Worm (Caenorhabditis elegans): ENCODE measurements around the gene odr-2.
A peak's percentile ranks its signal among the peaks of the same experiment; 100 is the strongest.

Gene odr-2

DNA sequence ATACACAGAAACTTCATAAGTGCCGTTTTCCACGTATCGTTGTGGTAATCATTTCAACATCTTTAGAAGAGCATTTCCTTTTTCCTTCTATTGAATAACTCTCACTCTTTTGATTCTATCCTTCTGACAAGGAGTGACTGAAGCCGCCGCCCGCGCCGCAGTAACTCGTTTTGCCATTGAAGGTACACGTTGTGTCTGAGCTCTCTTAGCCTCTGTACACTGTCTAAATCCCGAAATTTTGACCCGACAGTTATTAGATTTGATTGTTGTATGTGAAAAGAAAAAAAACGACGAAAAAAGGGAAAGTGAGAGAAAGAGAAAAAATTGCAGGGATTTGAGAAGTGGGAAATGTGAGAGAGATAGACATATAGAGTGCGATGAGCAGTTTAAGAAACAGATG, 7.9 kb downstream of the odr-2 start (continued):
- TF ChIP-seq gmeb-1 (tag; optimal IDR thresholded peaks at IDR 0.05) (no peak), ama-1 (optimal IDR thresholded peaks at IDR 0.05) (no peak), C34F6.9 (tag; optimal IDR thresholded peaks at IDR 0.05) (peak; percentile 26), blmp-1 (tag; optimal IDR thresholded peaks at IDR 0.05; ENCODE audit: insufficient read depth) (no peak), mbf-1 (tag; optimal IDR thresholded peaks at IDR 0.05) (no peak), nhr-21 (tag; optimal IDR thresholded peaks at IDR 0.05) (no peak), Y55F3AM.14 (GFP tag; optimal IDR thresholded peaks at IDR 0.05) (no peak), snpc-4 (tag; optimal IDR thresholded peaks at IDR 0.05) (no peak), lin-11 (tag; optimal IDR thresholded peaks at IDR 0.05) (no peak)

DNA sequence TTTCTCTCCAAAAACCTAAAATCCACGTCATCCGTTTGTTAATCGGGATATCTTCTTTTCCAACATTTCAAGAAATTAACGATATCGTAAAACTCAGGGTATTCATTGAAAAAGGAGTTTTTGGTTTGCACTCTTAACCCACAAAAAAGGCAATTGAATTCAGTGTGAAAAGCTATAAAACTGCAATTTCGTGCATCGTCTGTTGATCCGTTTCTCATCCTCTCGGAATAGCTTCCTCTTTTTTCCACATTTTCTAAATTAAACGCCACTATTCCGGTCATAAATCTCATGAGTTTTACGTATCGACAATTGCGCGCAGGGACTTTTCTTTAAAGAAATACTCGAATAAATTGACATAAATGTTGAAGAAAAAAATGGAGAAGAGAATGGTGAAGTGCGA, 8.9 kb downstream of the odr-2 start:
- TF ChIP-seq nhr-237 (tag; optimal IDR thresholded peaks at IDR 0.05) (no peak), skn-1 (tag; optimal IDR thresholded peaks at IDR 0.05) (no peak), nhr-77 (tag; optimal IDR thresholded peaks at IDR 0.05) (no peak)

DNA sequence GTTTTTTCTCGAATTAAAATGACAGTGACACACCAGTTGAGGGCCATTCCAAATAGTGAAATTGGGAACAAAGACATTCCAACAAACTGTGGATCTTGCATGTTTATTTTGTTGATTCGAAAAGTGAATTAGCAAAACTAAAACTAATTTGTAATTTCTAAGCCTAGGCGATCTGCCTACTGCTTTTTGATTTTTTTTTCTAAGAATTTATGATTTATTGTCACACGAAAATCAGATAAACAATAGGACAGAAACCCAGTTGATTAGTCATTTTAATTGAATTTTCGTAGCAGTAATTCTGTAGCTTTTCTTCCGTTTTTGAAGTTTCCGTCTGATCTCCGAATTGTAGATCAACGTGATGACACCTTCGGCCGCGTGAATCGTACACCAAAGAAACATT, 15.4 kb downstream of the odr-2 start, which contains the start of gene srx-33:
srx-33 (minus strand) TSS at position 101 of the 400 bp plus-strand sequence.
- TF ChIP-seq ztf-4 (tag; optimal IDR thresholded peaks at IDR 0.05) = no peak
- no peak for TF ChIP-seq nhr-237 (tag; optimal IDR thresholded peaks at IDR 0.05)
- no peak for TF ChIP-seq F13H6.1 (tag; optimal IDR thresholded peaks at IDR 0.05)
- no peak for TF ChIP-seq ceh-16 (tag; optimal IDR thresholded peaks at IDR 0.05)
- no peak for TF ChIP-seq nhr-6 (tag; optimal IDR thresholded peaks at IDR 0.05)
- TF ChIP-seq mab-5 (tag; optimal IDR thresholded peaks at IDR 0.05) = no peak
- TF ChIP-seq unc-55 (GFP tag; optimal IDR thresholded peaks at IDR 0.05) = no peak
- TF ChIP-seq nhr-129 (tag; optimal IDR thresholded peaks at IDR 0.05) = no peak
- TF ChIP-seq ceh-82 (tag; optimal IDR thresholded peaks at IDR 0.05) = no peak
- no peak for TF ChIP-seq mbf-1 (tag; optimal IDR thresholded peaks at IDR 0.05)

DNA sequence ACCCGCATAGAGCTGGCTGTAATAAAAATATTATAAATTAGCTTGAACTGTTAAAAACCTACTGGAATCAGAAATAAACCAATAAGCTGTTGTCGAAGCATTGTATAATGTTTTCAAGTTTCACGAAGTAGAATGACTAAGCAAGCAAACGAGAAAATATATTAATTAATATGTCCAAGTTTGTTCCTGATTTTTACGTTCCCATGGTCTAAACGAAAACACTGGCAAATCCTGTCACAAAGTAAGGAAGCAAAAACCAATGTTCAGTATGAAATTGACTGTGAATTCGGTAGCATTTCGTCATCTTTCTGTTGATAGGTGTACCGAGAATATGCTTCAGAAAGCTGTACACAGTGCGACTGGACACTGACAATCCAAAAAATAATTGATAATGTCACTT, 16.8 kb downstream of the odr-2 start, which contains the start of gene srx-34:
srx-34 (minus strand) TSS at position 101 of the 400 bp plus-strand sequence.
- TF ChIP-seq lin-13 (GFP tag; optimal IDR thresholded peaks at IDR 0.05) (no peak), dmd-4 (tag; optimal IDR thresholded peaks at IDR 0.05) (no peak), nhr-237 (tag; optimal IDR thresholded peaks at IDR 0.05) (no peak), fos-1 (tag; optimal IDR thresholded peaks at IDR 0.05) (no peak), nhr-129 (tag; optimal IDR thresholded peaks at IDR 0.05) (no peak), lsy-2 (tag; optimal IDR thresholded peaks at IDR 0.05) (no peak), mab-5 (tag; optimal IDR thresholded peaks at IDR 0.05) (no peak), nhr-77 (tag; optimal IDR thresholded peaks at IDR 0.05) (no peak), nhr-25 (tag; optimal IDR thresholded peaks at IDR 0.05) (no peak), ceh-16 (tag; optimal IDR thresholded peaks at IDR 0.05) (no peak), F13H6.1 (tag; optimal IDR thresholded peaks at IDR 0.05) (no peak), mdl-1 (tag; optimal IDR thresholded peaks at IDR 0.05) (no peak), Y55F3AM.14 (GFP tag; optimal IDR thresholded peaks at IDR 0.05) (no peak), unc-62 (GFP tag; optimal IDR thresholded peaks at IDR 0.05) (no peak), egl-27 (tag; optimal IDR thresholded peaks at IDR 0.05) (no peak), ztf-1 (GFP tag; conservative IDR thresholded peaks at IDR 0.05) (no peak)

DNA sequence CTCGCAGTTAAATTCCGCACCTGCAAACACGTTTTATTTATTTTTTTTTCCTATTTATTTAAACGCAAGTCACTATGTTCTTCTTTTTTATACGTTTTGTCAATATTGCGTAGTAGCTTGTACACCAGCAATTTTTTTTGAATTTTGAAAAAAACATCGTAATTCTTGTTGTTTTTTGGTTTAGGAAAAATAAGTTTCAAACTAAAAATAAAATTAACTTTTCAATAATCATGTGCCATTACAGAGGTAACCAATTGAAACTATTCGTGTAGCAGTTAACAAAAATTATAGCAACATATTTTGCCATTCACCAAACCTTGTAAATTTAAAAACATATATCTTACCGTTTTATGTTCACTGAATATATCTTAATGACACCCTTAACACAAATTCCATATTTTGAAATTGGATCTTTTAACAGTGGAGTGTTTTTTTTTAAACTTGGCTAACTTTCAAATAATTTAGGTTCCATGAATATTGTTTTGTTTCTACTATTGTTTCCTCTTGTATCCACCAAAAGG, 19.9 kb downstream of the odr-2 start, which contains the start of gene lmd-5:
lmd-5 (plus strand) TSS at position 471 of the 521 bp plus-strand sequence.
- no peak for TF ChIP-seq nhr-12 (tag; optimal IDR thresholded peaks at IDR 0.05)

DNA sequence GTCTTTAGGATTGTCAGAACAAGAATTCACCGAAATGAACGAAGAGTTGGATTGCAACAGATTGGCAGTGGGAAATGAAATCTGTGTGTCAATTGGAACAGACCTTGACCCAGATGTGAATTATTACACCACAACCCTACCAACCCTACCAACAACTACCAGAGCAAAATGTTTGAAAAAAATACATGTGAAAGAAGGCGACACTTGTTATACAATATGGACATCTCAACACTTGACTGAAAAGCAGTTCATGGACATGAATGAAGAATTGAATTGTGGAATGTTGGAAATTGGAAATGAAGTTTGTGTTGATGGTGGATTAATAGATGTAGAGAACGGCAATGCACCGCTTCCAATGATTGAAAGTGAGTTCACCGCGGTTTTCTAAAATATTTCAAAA, 20.6 kb downstream of the odr-2 start:
- TF ChIP-seq C34F6.9 (tag; optimal IDR thresholded peaks at IDR 0.05) (no peak), sma-3 (GFP tag; optimal IDR thresholded peaks at IDR 0.05) (no peak), nhr-77 (tag; optimal IDR thresholded peaks at IDR 0.05) (no peak), ama-1 (optimal IDR thresholded peaks at IDR 0.05) (no peak), lin-11 (tag; optimal IDR thresholded peaks at IDR 0.05) (no peak), unc-55 (GFP tag; optimal IDR thresholded peaks at IDR 0.05) (no peak), unc-39 (tag; optimal IDR thresholded peaks at IDR 0.05) (no peak), nhr-129 (tag; optimal IDR thresholded peaks at IDR 0.05) (no peak)

Measured in whole organism, L2 larva.